Fruit fly (Drosophila melanogaster) whole organism, embryonic: Measurements from ENCODE around the gene Kmn1.

Experiments used
- Adf1 ChIP-seq: fragments of 200-800 bp; sonication (Bioruptor generic); IDR thresholded peaks from 2 replicates; pipeline ENCODE4 v1.3.6; 2022; ENCODE audit warnings: missing biosample characterization, missing genetic modification characterization
- Aef1 ChIP-seq: fragments of 200-800 bp; sonication (Bioruptor generic); IDR thresholded peaks from 3 replicates; pipeline ENCODE4 v1.3.6; 2022; ENCODE audit warnings: missing biosample characterization, missing genetic modification characterization
- B-H1 ChIP-seq: fragments of 200-800 bp; sonication (Bioruptor generic); IDR thresholded peaks from 3 replicates; pipeline ENCODE4 v1.3.6; 2022; ENCODE audit warnings: missing biosample characterization, missing genetic modification characterization
- CG12236 ChIP-seq: fragments of 200-800 bp; sonication (Bioruptor generic); optimal IDR thresholded peaks from 2 replicates; lab custom pipeline; 2016; ENCODE audit warnings: missing biosample characterization, missing genetic modification characterization
- CG12391 ChIP-seq: fragments of 200-800 bp; sonication (Bioruptor generic); optimal IDR thresholded peaks from 3 replicates; lab custom pipeline; 2018; ENCODE audit warnings: missing biosample characterization, mild to moderate bottlenecking, missing genetic modification characterization, moderate library complexity
- CG13775 ChIP-seq: fragments of 200-800 bp; sonication (Bioruptor generic); optimal IDR thresholded peaks from 3 replicates; lab custom pipeline; 2017; ENCODE audit warnings: missing biosample characterization, mild to moderate bottlenecking, missing genetic modification characterization
- CG14050 ChIP-seq: fragments of 200-800 bp; sonication (Bioruptor generic); IDR thresholded peaks from 3 replicates; pipeline ENCODE4 v1.3.6; 2022; ENCODE audit warnings: missing biosample characterization, missing genetic modification characterization
- CG14860 ChIP-seq: fragments of 200-800 bp; sonication (Bioruptor generic); IDR thresholded peaks from 3 replicates; pipeline ENCODE4 v1.3.6; 2022; ENCODE audit warnings: missing biosample characterization, missing genetic modification characterization; ENCODE audit not compliant: partially characterized antibody
- CG16815 ChIP-seq: fragments of 200-800 bp; sonication (Bioruptor generic); optimal IDR thresholded peaks from 3 replicates; lab custom pipeline; 2017; ENCODE audit warnings: missing biosample characterization, mild to moderate bottlenecking, missing genetic modification characterization
- CG18011 ChIP-seq: fragments of 200-800 bp; sonication (Bioruptor generic); optimal IDR thresholded peaks from 2 replicates; lab custom pipeline; 2017; ENCODE audit warnings: missing biosample characterization, missing genetic modification characterization, mild to moderate bottlenecking, moderate library complexity, missing genotype
- CG32532 ChIP-seq: fragments of 200-800 bp; sonication (Bioruptor generic); IDR thresholded peaks from 2 replicates; pipeline ENCODE4 v1.3.6; 2022; ENCODE audit warnings: missing biosample characterization, missing genetic modification characterization
- CG43689 ChIP-seq: fragments of 200-800 bp; sonication (Bioruptor generic); IDR thresholded peaks from 2 replicates; pipeline ENCODE4 v1.3.6; 2022; ENCODE audit warnings: missing biosample characterization, missing genetic modification characterization
- CG4424 ChIP-seq: fragments of 200-800 bp; sonication (Bioruptor generic); optimal IDR thresholded peaks from 3 replicates; lab custom pipeline; 2016; ENCODE audit warnings: missing biosample characterization, missing genetic modification characterization
- CG4730 ChIP-seq: fragments of 200-800 bp; sonication (Bioruptor generic); IDR thresholded peaks from 2 replicates; pipeline ENCODE4 v1.3.6; 2022; ENCODE audit warnings: missing biosample characterization, missing genetic modification characterization
- CG6765 ChIP-seq: fragments of 200-800 bp; sonication (Bioruptor generic); optimal IDR thresholded peaks from 3 replicates; lab custom pipeline; 2017; ENCODE audit warnings: missing biosample characterization, mild to moderate bottlenecking, missing genetic modification characterization
- CG6854 ChIP-seq: fragments of 200-800 bp; sonication (Bioruptor generic); optimal IDR thresholded peaks from 3 replicates; lab custom pipeline; 2017; ENCODE audit warnings: missing biosample characterization, mild to moderate bottlenecking, missing genetic modification characterization
- CG7556 ChIP-seq: fragments of 200-800 bp; sonication (Bioruptor generic); optimal IDR thresholded peaks from 2 replicates; lab custom pipeline; 2017; ENCODE audit warnings: missing biosample characterization, mild to moderate bottlenecking, missing genetic modification characterization
- CG7745 ChIP-seq: fragments of 200-800 bp; sonication (Bioruptor generic); optimal IDR thresholded peaks from 2 replicates; lab custom pipeline; 2018; ENCODE audit warnings: missing biosample characterization, mild to moderate bottlenecking, missing genetic modification characterization, moderate library complexity
- CG8290 ChIP-seq, 3 experiments: fragments of 200-800 bp; sonication (Bioruptor generic); optimal IDR thresholded peaks; 2 replicates each; lab custom pipeline; 2016 to 2019; ENCODE audit warnings: missing biosample characterization in 3 of 3, missing genetic modification characterization in 3 of 3, mild to moderate bottlenecking in 2 of 3, moderate library complexity in 1 of 3
- CG9215 ChIP-seq: fragments of 200-800 bp; sonication (Bioruptor generic); IDR thresholded peaks from 2 replicates; pipeline ENCODE4 v1.3.6; 2022; ENCODE audit warnings: missing biosample characterization, missing genetic modification characterization
- Eip74EF ChIP-seq, 2 experiments: fragments of 200-800 bp in 1 of 2; fragments of >200 bp in 1 of 2; sonication (Bioruptor generic) in 1 of 2; optimal IDR thresholded peaks; 2 replicates each; lab custom pipeline; 2017 to 2019; ENCODE audit warnings: missing biosample characterization in 2 of 2, missing genetic modification characterization in 2 of 2, mild to moderate bottlenecking in 1 of 2, moderate library complexity in 1 of 2
- Fer2 ChIP-seq: fragments of 200-800 bp; sonication (Bioruptor generic); optimal IDR thresholded peaks from 2 replicates; lab custom pipeline; 2018; ENCODE audit warnings: missing biosample characterization, mild to moderate bottlenecking, missing genetic modification characterization, moderate library complexity
- HLH3B ChIP-seq: fragments of 200-800 bp; sonication (Bioruptor generic); IDR thresholded peaks from 2 replicates; pipeline ENCODE4 v1.3.6; 2022; ENCODE audit warnings: missing biosample characterization, missing genetic modification characterization
- Hr3 ChIP-seq: fragments of 200-800 bp; sonication (Bioruptor generic); optimal IDR thresholded peaks from 3 replicates; lab custom pipeline; 2016; ENCODE audit warnings: missing biosample characterization, missing genetic modification characterization
- NK7.1 ChIP-seq: fragments of 200-800 bp; sonication (Bioruptor generic); optimal IDR thresholded peaks from 3 replicates; lab custom pipeline; 2016; ENCODE audit warnings: missing biosample characterization, missing genetic modification characterization
- Nf-YC ChIP-seq: fragments of 200-800 bp; optimal IDR thresholded peaks from 3 replicates; lab custom pipeline; 2019; ENCODE audit warnings: missing biosample characterization, mild to moderate bottlenecking, missing genetic modification characterization, moderate library complexity
- Ravus ChIP-seq: fragments of 200-800 bp; sonication (Bioruptor generic); IDR thresholded peaks from 2 replicates; pipeline ENCODE4 v1.3.6; 2022; ENCODE audit warnings: missing biosample characterization, missing genetic modification characterization
- Rx ChIP-seq: fragments of 200-800 bp; sonication (Bioruptor generic); IDR thresholded peaks from 2 replicates; pipeline ENCODE4 v1.3.6; 2022; ENCODE audit warnings: missing biosample characterization, missing genetic modification characterization
- Six4 ChIP-seq: fragments of 200-800 bp; sonication (Bioruptor generic); optimal IDR thresholded peaks from 2 replicates; lab custom pipeline; 2016; ENCODE audit warnings: missing biosample characterization, missing genetic modification characterization
- Tbp ChIP-seq: fragments of >200 bp; optimal IDR thresholded peaks from 2 replicates; lab custom pipeline; 2018; ENCODE audit warnings: missing biosample characterization, missing genetic modification characterization
- ap ChIP-seq: fragments of 200-800 bp; sonication (Bioruptor generic); IDR thresholded peaks from 2 replicates; pipeline ENCODE4 v1.3.6; 2022; ENCODE audit warnings: missing biosample characterization, missing genetic modification characterization
- az2 ChIP-seq: fragments of 200-800 bp; sonication (Bioruptor generic); optimal IDR thresholded peaks from 3 replicates; lab custom pipeline; 2016; ENCODE audit warnings: missing biosample characterization, missing genetic modification characterization
- cas ChIP-seq: fragments of 200-800 bp; sonication (Bioruptor generic); IDR thresholded peaks from 2 replicates; pipeline ENCODE4 v1.3.6; 2022; ENCODE audit warnings: missing biosample characterization, missing genetic modification characterization
- caup ChIP-seq: fragments of 200-800 bp; sonication (Bioruptor generic); optimal IDR thresholded peaks from 3 replicates; lab custom pipeline; 2017; ENCODE audit warnings: missing biosample characterization, mild to moderate bottlenecking, missing genetic modification characterization, moderate library complexity; ENCODE audit not compliant: severe bottlenecking
- chm ChIP-seq: fragments of 200-800 bp; sonication (Bioruptor generic); IDR thresholded peaks from 2 replicates; pipeline ENCODE4 v1.3.6; 2022; ENCODE audit warnings: missing biosample characterization, missing genetic modification characterization
- dm ChIP-seq: fragments of 200-800 bp; sonication (Bioruptor generic); optimal IDR thresholded peaks from 3 replicates; lab custom pipeline; 2016; ENCODE audit warnings: missing biosample characterization, missing genetic modification characterization
- dpn ChIP-seq, 2 experiments: fragments of 200-800 bp; sonication (Bioruptor generic); optimal IDR thresholded peaks; 3 replicates each; lab custom pipeline; 2016; ENCODE audit warnings: missing biosample characterization in 2 of 2, missing genetic modification characterization in 2 of 2
- her ChIP-seq: fragments of 200-800 bp; sonication (Bioruptor generic); optimal IDR thresholded peaks from 2 replicates; lab custom pipeline; 2016; ENCODE audit warnings: missing biosample characterization, missing genetic modification characterization
- insv ChIP-seq, 2 experiments: fragments of 200-800 bp; sonication (Bioruptor generic); optimal IDR thresholded peaks; 3 replicates each; lab custom pipeline; 2016 to 2018; ENCODE audit warnings: missing biosample characterization in 2 of 2, missing genetic modification characterization in 2 of 2
- kah ChIP-seq: fragments of 200-800 bp; sonication (Bioruptor generic); optimal IDR thresholded peaks from 2 replicates; lab custom pipeline; 2018; ENCODE audit warnings: missing biosample characterization, mild to moderate bottlenecking, missing genetic modification characterization
- lov ChIP-seq, 2 experiments: fragments of 200-800 bp in 1 of 2; fragments of >200 bp in 1 of 2; sonication (Bioruptor generic) in 1 of 2; IDR thresholded peaks in 1 of 2; optimal IDR thresholded peaks in 1 of 2; 2 replicates in 1 of 2; 3 replicates in 1 of 2; pipeline versions ENCODE4 v1.3.6 to Lab custom; 2017 to 2022; ENCODE audit warnings: missing biosample characterization in 1 of 2, missing genetic modification characterization in 1 of 2
- nau ChIP-seq: fragments of 200-800 bp; sonication (Bioruptor generic); optimal IDR thresholded peaks from 3 replicates; lab custom pipeline; 2017; ENCODE audit warnings: missing biosample characterization, mild to moderate bottlenecking, missing genetic modification characterization, missing genetic modification reagents
- pfk ChIP-seq: fragments of 200-800 bp; sonication (Bioruptor generic); optimal IDR thresholded peaks from 2 replicates; lab custom pipeline; 2018; ENCODE audit warnings: missing biosample characterization, mild to moderate bottlenecking, missing genetic modification characterization, moderate library complexity
- ro ChIP-seq: fragments of 200-800 bp; sonication (Bioruptor generic); IDR thresholded peaks from 2 replicates; pipeline ENCODE4 v1.3.6; 2022; ENCODE audit warnings: missing biosample characterization, missing genetic modification characterization
- sr ChIP-seq: fragments of 200-800 bp; sonication (Bioruptor generic); IDR thresholded peaks from 3 replicates; pipeline ENCODE4 v1.3.6; 2022; ENCODE audit warnings: missing biosample characterization, missing genetic modification characterization
- sug ChIP-seq: fragments of 200-800 bp; optimal IDR thresholded peaks from 2 replicates; lab custom pipeline; 2019; ENCODE audit warnings: missing biosample characterization, mild to moderate bottlenecking, missing genetic modification characterization, moderate library complexity
- tap ChIP-seq: fragments of 200-800 bp; optimal IDR thresholded peaks from 3 replicates; lab custom pipeline; 2019; ENCODE audit warnings: missing biosample characterization, mild to moderate bottlenecking, missing genetic modification characterization, moderate library complexity

Kmn1 gene

DNA sequence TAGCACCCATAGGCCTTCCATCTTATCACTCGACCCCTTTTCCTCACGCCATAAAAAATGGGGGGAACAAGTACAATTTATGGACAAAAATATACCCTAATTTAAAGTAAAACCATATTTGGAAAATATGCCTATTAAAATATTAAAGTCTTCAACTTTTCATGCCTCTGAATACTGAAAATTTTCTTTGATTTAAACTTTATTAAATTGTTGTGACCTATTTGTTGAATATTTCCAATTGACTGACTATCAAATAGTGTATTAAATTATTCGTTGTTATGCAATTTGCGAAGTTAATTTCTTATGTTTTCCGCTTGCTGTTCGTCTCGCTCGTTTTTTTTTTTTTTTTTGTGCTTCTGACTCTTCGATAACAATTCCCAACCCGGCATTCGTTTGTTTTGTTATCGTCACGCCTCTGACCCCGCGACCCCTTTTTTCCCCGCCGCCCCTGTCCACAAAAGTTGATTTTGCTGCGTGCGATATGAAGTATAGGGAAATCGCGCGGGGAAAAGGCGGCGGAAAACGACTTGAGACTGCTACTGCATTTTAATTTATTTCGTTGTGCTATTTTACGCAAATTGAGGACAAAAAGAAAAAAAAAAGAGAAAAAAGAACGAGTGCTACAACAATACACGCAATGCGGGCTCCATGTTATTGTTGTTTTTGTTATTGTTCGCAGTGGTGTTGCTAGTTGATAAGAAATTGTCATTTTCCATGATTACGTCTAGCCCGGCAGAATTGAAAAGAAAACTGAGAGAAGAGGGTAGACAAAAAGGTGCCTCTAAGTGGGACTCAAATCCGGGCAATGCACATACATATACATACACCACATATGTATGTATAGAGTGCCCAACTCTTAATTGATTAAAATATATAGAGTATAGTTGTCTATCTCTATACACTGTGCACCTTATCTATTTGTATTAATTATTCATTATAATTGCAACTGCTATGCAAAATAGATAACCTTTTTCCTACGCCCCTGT lies 50.4 kb downstream of the Kmn1 start (continued):
- TF ChIP-seq HLH3B (GFP tag; lab: Robert Waterston, UW) (peak; percentile 73), NK7.1 (GFP tag; lab: Kevin White, UChicago) (no peak), Rx (GFP tag; lab: Robert Waterston, UW) (no peak), Adf1 (GFP tag; lab: Robert Waterston, UW) (peak; percentile 21; the same call in 1 of the 2 replicates), CG4424 (GFP tag; lab: Kevin White, UChicago) (peak; percentile 43), Six4 (GFP tag; lab: Kevin White, UChicago) (peak; percentile 24), tap (tag; lab: Kevin White, UChicago) (peak; percentile 68), Tbp (no peak), CG12236 (GFP tag; lab: Kevin White, UChicago) (no peak), Aef1 (GFP tag; lab: Robert Waterston, UW) (0 out of 3 replicates have a peak, but pooled peaks have one; percentile 52), CG12391 (tag; lab: Kevin White, UChicago) (peak; percentile 76), ap (GFP tag; lab: Robert Waterston, UW) (peak; percentile 60), her (GFP tag; lab: Kevin White, UChicago) (no peak), CG6765 (GFP tag; lab: Kevin White, UChicago) (no peak), sr (no peak), kah (GFP tag; lab: Kevin White, UChicago) (peak; percentile 24), CG4730 (GFP tag; lab: Robert Waterston, UW) (peak; percentile 10; the same call in 1 of the 2 replicates), Nf-YC (peak; percentile 26), CG16815 (no peak), cas (GFP tag; lab: Robert Waterston, UW) (no peak), CG14050 (peak; percentile 39; the same call in 2 of the 3 replicates), Fer2 (tag; lab: Kevin White, UChicago) (no peak), CG8290 (GFP tag; optimal IDR thresholded peaks at IDR 0.05; lab: Kevin White, UChicago) (no peak), CG8290 (tag; optimal IDR thresholded peaks at IDR 0.05; lab: Kevin White, UChicago) (peak in 1 of 2 experiments; percentile 3), dpn (GFP tag; optimal IDR thresholded peaks at IDR 0.05; lab: Kevin White, UChicago) (peak; percentile 38 to 51), chm (GFP tag; lab: Robert Waterston, UW) (peak; percentile 59; the same call in 1 of the 2 replicates), CG43689 (GFP tag; lab: Robert Waterston, UW) (no peak), sug (tag; lab: Kevin White, UChicago) (peak; percentile 24), caup (peak; percentile 12), CG13775 (GFP tag; lab: Kevin White, UChicago) (peak; percentile 6), Hr3 (GFP tag; lab: Kevin White, UChicago) (peak; percentile 62), Ravus (GFP tag; lab: Robert Waterston, UW) (no peak), dm (GFP tag; lab: Kevin White, UChicago) (no peak), ro (no peak), CG14860 (GFP tag; lab: Robert Waterston, UW) (no peak), Eip74EF (GFP tag; optimal IDR thresholded peaks at IDR 0.05; lab: Kevin White, UChicago) (peak in 1 of 2 experiments; percentile 69), pfk (GFP tag; lab: Kevin White, UChicago) (no peak), az2 (peak; percentile 66), CG7745 (no peak), CG7556 (GFP tag; lab: Kevin White, UChicago) (peak; percentile 67), nau (GFP tag; lab: Kevin White, UChicago) (peak; percentile 32), lov (optimal IDR thresholded peaks at IDR 0.05; lab: Kevin White, UChicago) (no peak), lov (GFP tag; IDR thresholded peaks at IDR 0.05; lab: Robert Waterston, UW) (no peak), CG9215 (GFP tag; lab: Robert Waterston, UW) (peak; percentile 25; the same call in 1 of the 2 replicates), insv (GFP tag; optimal IDR thresholded peaks at IDR 0.05; lab: Kevin White, UChicago) (no peak), CG32532 (GFP tag; lab: Robert Waterston, UW) (peak; percentile 29; the same call in 1 of the 2 replicates), CG6854 (no peak), CG18011 (GFP tag; lab: Kevin White, UChicago) (no peak), B-H1 (GFP tag; lab: Robert Waterston, UW) (peak; percentile 49)
